Worm (Caenorhabditis elegans) whole organism, young adult: Measurements from ENCODE around the gene gcl-1.

Source experiments
- C17E4.6 ChIP-seq: fragments of 200-800 bp; sonication (Bioruptor generic); IDR thresholded peaks from 2 replicates; pipeline ENCODE4 v1.3.6; 2022; ENCODE audit warnings: missing genetic modification reagents, missing genetic modification characterization, missing compliant biosample characterization
- D2030.7 ChIP-seq: fragments of 200-800 bp; sonication (Bioruptor generic); IDR thresholded peaks from 2 replicates; pipeline ENCODE4 v1.3.6; 2022; ENCODE audit warnings: missing genetic modification reagents, missing genetic modification characterization, missing compliant biosample characterization
- dpl-1 ChIP-seq: fragments of 150-350 bp; optimal IDR thresholded peaks from 2 replicates; lab custom pipeline; 2014; ENCODE audit warnings: missing biosample characterization, missing genetic modification reagents, missing genetic modification characterization
- lag-1 ChIP-seq: fragments of 200-800 bp; sonication (Bioruptor generic); IDR thresholded peaks from 2 replicates; pipeline ENCODE4 v1.3.6; 2022; ENCODE audit warnings: missing genetic modification reagents, missing genetic modification characterization, missing compliant biosample characterization
- madf-3 ChIP-seq: fragments of 200-800 bp; sonication (Bioruptor generic); IDR thresholded peaks from 2 replicates; pipeline ENCODE4 v1.3.6; 2022; ENCODE audit warnings: missing genetic modification reagents, missing genetic modification characterization, missing compliant biosample characterization
- madf-8 ChIP-seq: fragments of 200-800 bp; sonication (Bioruptor generic); conservative IDR thresholded peaks from 2 replicates; pipeline ENCODE4 v1.3.6; 2022; ENCODE audit warnings: missing genetic modification reagents, missing genetic modification characterization, missing compliant biosample characterization
- unc-130 ChIP-seq: sonication (generic microtip); optimal IDR thresholded peaks from 2 replicates; lab custom pipeline; 2016; ENCODE audit warnings: missing genetic modification reagents, missing genetic modification characterization, missing compliant biosample characterization
- unc-62 ChIP-seq: fragments of 150-350 bp; optimal IDR thresholded peaks from 2 replicates; lab custom pipeline; 2014; ENCODE audit warnings: missing biosample characterization, missing genetic modification reagents, missing genetic modification characterization
- xnd-1 ChIP-seq: sonication (generic microtip); optimal IDR thresholded peaks from 2 replicates; lab custom pipeline; 2016; ENCODE audit warnings: missing genotype, missing genetic modification reagents, missing genetic modification characterization, missing compliant biosample characterization
- ztf-28 ChIP-seq: fragments of 200-800 bp; sonication (Bioruptor generic); IDR thresholded peaks from 2 replicates; pipeline ENCODE4 v1.3.6; 2022; ENCODE audit warnings: missing genetic modification reagents, missing genetic modification characterization, missing compliant biosample characterization

DNA sequence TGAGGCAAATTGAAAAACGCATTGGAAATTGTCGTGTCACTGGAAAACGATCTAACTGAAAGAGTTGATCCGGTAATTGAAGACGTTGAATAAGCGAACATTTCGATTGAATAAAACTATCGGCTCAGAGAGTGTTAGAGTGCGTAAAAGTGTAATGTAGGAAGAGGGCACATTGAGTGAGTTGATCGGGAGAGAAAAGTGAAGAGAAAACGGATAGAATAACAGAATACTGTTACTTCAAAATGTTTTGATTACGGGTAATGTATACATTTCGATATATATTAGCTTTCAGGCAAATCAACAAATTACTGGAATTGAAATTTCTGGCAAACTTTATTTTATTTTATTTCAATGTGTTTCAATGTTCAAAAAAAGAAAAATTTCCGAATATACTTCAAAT, 42.0 kb upstream of the gcl-1 start, which contains the start of gene uso-1:
- no peak for TF ChIP-seq C17E4.6 (GFP tag; lab: Robert Waterston, UW)
- no peak for TF ChIP-seq D2030.7 (GFP tag; lab: Robert Waterston, UW)
- no peak for TF ChIP-seq dpl-1 (GFP tag; lab: Kevin White, UChicago)
- no peak for TF ChIP-seq madf-8 (GFP tag; lab: Robert Waterston, UW)
- no peak for TF ChIP-seq lag-1 (GFP tag; lab: Robert Waterston, UW)
- TF ChIP-seq unc-130: no peak
- TF ChIP-seq unc-62 (GFP tag; lab: Kevin White, UChicago): no peak
- TF ChIP-seq ztf-28 (GFP tag; lab: Robert Waterston, UW): no peak
- no peak for TF ChIP-seq madf-3
- no peak for TF ChIP-seq xnd-1 (tag; lab: Kevin White, UChicago)
